Fruit fly (Drosophila melanogaster) ovary, adult (tissue): ENCODE measurements around the gene EAChm.

Experiments used
- CG17801 ChIP-seq: fragments of 200-800 bp; optimal IDR thresholded peaks from 2 replicates; lab custom pipeline; 2019; ENCODE audit warnings: missing biosample characterization, mild to moderate bottlenecking, missing genetic modification characterization, moderate library complexity; ENCODE audit not compliant: partially characterized antibody

Gene EAChm

dm6 chr3L:15034714-15035076 is 19.9 kb upstream of the EAChm start:
- no peak for TF ChIP-seq CG17801

- no peak for TF ChIP-seq CG17801
Measured at dm6 chr3L:15035585-15035984, 19.0 kb upstream of the EAChm start.

- TF ChIP-seq CG17801, result no peak
Measured at dm6 chr3L:15039510-15039909, 15.1 kb upstream of the EAChm start.

- no peak for TF ChIP-seq CG17801
Measured at dm6 chr3L:15040329-15040886, 14.2 kb upstream of the EAChm start.

dm6 chr3L:15042470-15042869 is 12.1 kb upstream of the EAChm start, which contains the start of gene Rpn12R:
Gene Rpn12R (minus strand): TSS chr3L:15042570.
- no peak for TF ChIP-seq CG17801

- TF ChIP-seq CG17801, result no peak
Measured at dm6 chr3L:15043465-15043864, 11.1 kb upstream of the EAChm start.

- TF ChIP-seq CG17801, result no peak
Measured at dm6 chr3L:15043874-15044336, 10.7 kb upstream of the EAChm start, which contains the start of gene ind. Gene ind (minus strand): TSS chr3L:15043924.

- TF ChIP-seq CG17801, result no peak
Measured at dm6 chr3L:15045114-15045513, 9.5 kb upstream of the EAChm start.

- TF ChIP-seq CG17801, result no peak
Measured at dm6 chr3L:15047606-15048005, 7.0 kb upstream of the EAChm start.

dm6 chr3L:15048091-15048490 is 6.5 kb upstream of the EAChm start:
- TF ChIP-seq CG17801, result no peak

dm6 chr3L:15049395-15049794 is 5.2 kb upstream of the EAChm start, which contains the start of gene CG43678:
Gene CG43678 (minus strand): TSS chr3L:15049495.
- no peak for TF ChIP-seq CG17801

dm6 chr3L:15050109-15050508 is 4.5 kb upstream of the EAChm start, which contains the start of gene CG18581:
Gene CG18581 (minus strand): TSS chr3L:15050209.
- TF ChIP-seq CG17801, result no peak

- no peak for TF ChIP-seq CG17801
Measured at dm6 chr3L:15050706-15051105, 3.9 kb upstream of the EAChm start, which contains the start of gene CG12310. Gene CG12310 (minus strand): TSS chr3L:15050806.

- TF ChIP-seq CG17801, result no peak
Measured at dm6 chr3L:15051325-15051724, 3.3 kb upstream of the EAChm start, which contains the start of gene CG43679. Gene CG43679 (minus strand): TSS chr3L:15051425.

- TF ChIP-seq CG17801, result no peak
Measured at dm6 chr3L:15052390-15052789, 2.2 kb upstream of the EAChm start, which contains the start of gene CG13461. Gene CG13461 (minus strand): TSS chr3L:15052490.

dm6 chr3L:15053251-15053650 is 1.3 kb upstream of the EAChm start, which contains the start of gene CG43680:
Gene CG43680 (minus strand): TSS chr3L:15053351.
- TF ChIP-seq CG17801, result no peak

- no peak for TF ChIP-seq CG17801
Measured at dm6 chr3L:15054035-15054434, 542 bp upstream of the EAChm start, which contains the start of gene CG18649. Gene CG18649 (minus strand): TSS chr3L:15054135.

- no peak for TF ChIP-seq CG17801
Measured at dm6 chr3L:15061605-15062004, 7.0 kb downstream of the EAChm start, which contains the start of gene CG13460. Gene CG13460 (minus strand): TSS chr3L:15061705.
